Fruit fly (Drosophila melanogaster): Measurements from ENCODE around the gene Mzt1.

Mzt1 gene

DNA sequence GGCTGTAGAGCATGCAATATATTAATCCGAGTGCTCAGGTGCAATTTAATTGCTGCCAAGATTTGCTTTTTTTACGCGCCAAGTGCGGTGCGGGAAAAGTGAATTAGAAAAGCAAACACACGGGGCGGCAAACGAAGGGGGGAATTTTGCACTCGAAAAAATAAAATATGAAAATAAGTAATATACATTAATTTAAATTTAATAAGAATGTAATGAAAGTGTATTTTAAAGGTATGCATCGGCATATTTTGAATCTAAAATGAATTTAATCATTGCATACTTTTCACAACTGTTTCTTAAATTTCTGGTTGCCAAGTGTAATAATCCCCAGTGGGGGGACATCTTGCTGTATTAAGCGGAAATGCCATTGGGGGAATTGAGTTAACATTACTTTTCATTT is 45.1 kb downstream of the Mzt1 start:
- TF ChIP-seq Myc (optimal IDR thresholded peaks at IDR 0.05) (no peak), h (optimal IDR thresholded peaks at IDR 0.05) (no peak), Sin3A (optimal IDR thresholded peaks at IDR 0.05) (no peak), insv (optimal IDR thresholded peaks at IDR 0.05) (no peak), psq (optimal IDR thresholded peaks at IDR 0.05) (no peak), ttk (optimal IDR thresholded peaks at IDR 0.05) (no peak)

DNA sequence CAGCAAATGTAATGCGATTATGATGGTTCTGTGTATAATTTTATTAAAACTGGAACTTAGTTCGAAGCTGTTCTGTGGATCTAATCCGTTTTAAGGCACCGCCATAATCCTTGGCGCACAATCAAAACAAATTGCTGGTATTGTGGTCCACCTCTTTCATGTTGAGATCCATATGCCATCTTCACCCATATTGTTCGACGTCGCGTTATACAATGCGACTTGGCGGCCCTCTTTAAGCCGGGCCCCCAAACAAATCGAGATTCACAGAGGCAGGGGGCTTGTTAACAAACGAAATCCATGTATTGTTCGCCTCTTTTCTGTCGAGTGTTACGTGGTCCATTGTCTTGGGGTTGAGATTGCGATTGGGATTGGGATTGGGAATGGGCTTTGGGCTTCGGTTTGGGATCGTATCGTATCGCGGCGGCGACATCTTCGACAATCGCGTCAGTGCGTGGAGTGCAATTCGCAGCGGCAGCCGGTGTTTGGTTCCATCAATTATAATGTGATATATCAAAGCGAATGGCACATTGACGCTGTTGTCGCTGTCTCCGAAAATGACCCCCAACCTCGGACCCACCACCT is 47.8 kb downstream of the Mzt1 start:
- TF ChIP-seq h (optimal IDR thresholded peaks at IDR 0.05) = no peak
- TF ChIP-seq Sin3A (optimal IDR thresholded peaks at IDR 0.05) = no peak
- TF ChIP-seq psq (optimal IDR thresholded peaks at IDR 0.05) = no peak
- no peak for TF ChIP-seq insv (optimal IDR thresholded peaks at IDR 0.05)
- no peak for TF ChIP-seq ttk (optimal IDR thresholded peaks at IDR 0.05)
- TF ChIP-seq Myc (optimal IDR thresholded peaks at IDR 0.05) = no peak

DNA sequence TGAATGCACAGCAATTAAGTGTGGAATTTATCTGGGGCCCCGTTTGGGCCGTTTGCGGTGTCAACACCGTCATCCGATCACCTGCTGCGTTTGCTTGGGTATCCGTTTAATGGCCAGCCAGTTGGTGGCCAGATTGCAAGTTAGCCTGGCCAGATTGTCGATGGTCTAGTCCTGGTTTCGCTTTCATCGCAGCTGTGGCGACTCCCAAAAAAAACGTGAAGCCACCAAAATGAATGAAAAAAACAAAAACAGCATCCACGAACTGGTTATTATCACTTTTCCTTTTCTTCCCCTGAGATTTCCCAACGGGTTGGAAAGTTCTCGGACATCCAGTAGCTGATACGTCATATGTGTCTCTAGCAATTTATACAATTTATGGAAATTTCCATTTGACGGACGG is 48.5 kb downstream of the Mzt1 start:
- no peak for TF ChIP-seq insv (optimal IDR thresholded peaks at IDR 0.05)

DNA sequence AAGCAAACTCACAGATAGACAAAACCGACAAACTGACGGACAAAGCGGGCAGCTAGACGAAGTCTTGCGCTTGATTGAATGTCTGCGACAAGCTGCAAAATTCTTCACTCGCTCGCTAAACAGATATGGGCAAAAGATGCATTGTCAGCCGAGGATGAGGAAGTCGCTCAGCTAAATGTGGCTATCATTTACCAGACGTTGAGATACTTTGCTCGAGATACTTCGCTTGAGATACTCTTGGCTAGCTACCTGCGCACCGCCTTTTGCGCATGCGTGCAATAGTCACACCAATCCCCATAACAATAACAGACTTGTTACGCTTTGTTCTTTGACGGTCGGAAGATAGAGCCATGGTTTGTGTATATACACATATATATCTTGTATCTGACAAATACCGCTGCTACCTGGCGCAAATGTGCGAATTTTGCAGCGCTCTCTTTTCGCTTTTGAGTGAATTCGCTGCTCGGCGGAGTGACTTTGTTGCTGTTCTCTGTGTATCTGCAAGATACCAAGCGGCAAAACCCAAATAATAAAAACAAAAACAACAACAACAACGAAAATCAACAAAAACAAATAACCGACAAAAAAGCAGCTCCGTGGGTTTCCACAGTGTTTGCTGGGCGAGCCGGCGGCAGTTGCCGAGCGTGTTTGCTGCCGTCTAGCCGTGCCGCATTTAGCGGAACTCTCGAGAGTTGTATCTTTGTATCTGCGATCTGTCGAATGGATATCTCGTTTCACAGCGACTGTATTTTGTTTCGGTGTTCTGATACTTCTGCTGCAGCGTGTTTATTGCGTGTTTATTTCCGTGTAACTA is 49.8 kb downstream of the Mzt1 start:
- no peak for TF ChIP-seq h (optimal IDR thresholded peaks at IDR 0.05)
- no peak for TF ChIP-seq Myc (optimal IDR thresholded peaks at IDR 0.05)
- TF ChIP-seq Sin3A (optimal IDR thresholded peaks at IDR 0.05) = no peak
- TF ChIP-seq ttk (optimal IDR thresholded peaks at IDR 0.05) = no peak
- no peak for TF ChIP-seq psq (optimal IDR thresholded peaks at IDR 0.05)
- no peak for TF ChIP-seq insv (optimal IDR thresholded peaks at IDR 0.05)

Data from Kc167 (cell line).